Worm (Caenorhabditis elegans) whole organism, L4 larva: ENCODE results near the gene Y61A9LA.7.
A peak's percentile ranks its signal among the peaks of the same experiment; 100 is the strongest.

ENCODE experiments used
- aha-1 ChIP-seq: fragments of 150-350 bp; peaks from one replicate; lab custom pipeline; 2014; ENCODE audit warnings: missing biosample characterization, missing genetic modification characterization
- ceh-82 ChIP-seq: sonication (generic microtip); optimal IDR thresholded peaks from 2 replicates; lab custom pipeline; 2017; ENCODE audit warnings: missing biosample characterization, missing genetic modification characterization
- cey-2 ChIP-seq: sonication (generic microtip); optimal IDR thresholded peaks from 3 replicates; lab custom pipeline; 2017; ENCODE audit warnings: missing genetic modification characterization, mild to moderate bottlenecking, missing compliant biosample characterization, antibody characterized with exemption, borderline replicate concordance; ENCODE audit not compliant: insufficient read depth
- daf-12 ChIP-seq: fragments of 150-350 bp; optimal IDR thresholded peaks from 2 replicates; lab custom pipeline; 2014; ENCODE audit warnings: missing biosample characterization, missing genetic modification reagents, missing genetic modification characterization
- duxl-1 ChIP-seq: sonication (generic microtip); optimal IDR thresholded peaks from 2 replicates; lab custom pipeline; 2016; ENCODE audit warnings: mild to moderate bottlenecking, missing genetic modification characterization, moderate library complexity, missing compliant biosample characterization; ENCODE audit not compliant: poor library complexity
- egl-43 ChIP-seq: fragments of 200-800 bp; sonication (Bioruptor generic); IDR thresholded peaks from 2 replicates; pipeline ENCODE4 v1.3.6; 2022; ENCODE audit warnings: missing genetic modification reagents, missing genetic modification characterization, missing compliant biosample characterization
- lim-7 ChIP-seq: fragments of 200-800 bp; sonication (Bioruptor generic); IDR thresholded peaks from 2 replicates; pipeline ENCODE4 v1.3.6; 2022; ENCODE audit warnings: missing genetic modification characterization, missing compliant biosample characterization
- mes-2 ChIP-seq: sonication (generic microtip); optimal IDR thresholded peaks from 2 replicates; lab custom pipeline; 2016; ENCODE audit warnings: missing genotype, mild to moderate bottlenecking, missing genetic modification characterization, missing compliant biosample characterization; ENCODE audit not compliant: poor library complexity, severe bottlenecking
- mxl-3 ChIP-seq: fragments of 200-800 bp; sonication (Bioruptor generic); optimal IDR thresholded peaks from 2 replicates; lab custom pipeline; 2018; ENCODE audit warnings: mild to moderate bottlenecking, missing genetic modification characterization, missing compliant biosample characterization
- nhr-10 ChIP-seq: fragments of 150-350 bp; optimal IDR thresholded peaks from 2 replicates; lab custom pipeline; 2014; ENCODE audit warnings: missing biosample characterization, missing genetic modification characterization
- nhr-41 ChIP-seq: fragments of 200-800 bp; sonication (Bioruptor generic); IDR thresholded peaks from 2 replicates; pipeline ENCODE4 v1.3.6; 2022; ENCODE audit warnings: missing genetic modification reagents, missing genetic modification characterization, missing compliant biosample characterization
- php-3 ChIP-seq: fragments of 200-800 bp; sonication (Bioruptor generic); IDR thresholded peaks from 2 replicates; pipeline ENCODE4 v1.3.6; 2022; ENCODE audit warnings: missing genetic modification reagents, missing genetic modification characterization, missing compliant biosample characterization
- rbr-2 ChIP-seq: sonication (generic microtip); optimal IDR thresholded peaks from 2 replicates; lab custom pipeline; 2016; ENCODE audit warnings: missing genotype, missing genetic modification characterization, missing compliant biosample characterization
- skn-1 ChIP-seq: fragments of 150-350 bp; optimal IDR thresholded peaks from 2 replicates; lab custom pipeline; 2014; ENCODE audit warnings: missing biosample characterization, missing genetic modification characterization
- unc-62 ChIP-seq, 3 experiments: fragments of 150-350 bp in 1 of 3; sonication (generic microtip); optimal IDR thresholded peaks in 2 of 3; peaks in 1 of 3; 1 replicate in 1 of 3; 2 replicates in 2 of 3; lab custom pipeline; 2014 to 2017; ENCODE audit warnings: missing biosample characterization in 3 of 3, missing genetic modification characterization in 3 of 3, missing genetic modification reagents in 3 of 3, missing genotype in 1 of 3

Y61A9LA.7 gene

DNA sequence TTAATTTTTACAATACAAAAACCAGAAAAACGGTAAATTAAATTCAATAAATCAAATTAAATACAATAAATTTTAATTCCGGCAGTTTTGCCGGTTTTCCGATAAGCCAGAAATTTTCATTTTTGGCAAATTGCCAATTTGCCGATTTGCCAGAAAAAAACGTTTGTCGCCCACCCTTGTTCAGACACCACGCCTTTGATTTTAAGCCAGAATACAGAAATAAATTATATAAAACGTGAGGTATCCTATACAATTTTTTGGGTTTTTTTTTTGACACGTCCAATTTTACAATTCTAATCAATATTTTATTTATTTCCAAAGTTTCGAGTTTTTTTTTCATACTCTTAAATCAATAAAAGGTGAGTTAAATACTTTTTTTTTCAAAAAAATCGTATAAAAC, 46.9 kb downstream of the Y61A9LA.7 start, which contains the start of gene T28F12.1:
TSS of gene T28F12.1 (plus strand) at position 301 of the 400 bp plus-strand sequence.
- no peak for TF ChIP-seq mxl-3 (GFP tag; lab: Kevin White, UChicago)
- TF ChIP-seq daf-12 (tag; lab: Kevin White, UChicago) = no peak
- TF ChIP-seq unc-62 (GFP tag; optimal IDR thresholded peaks at IDR 0.05 in 1 of 2; lab: Kevin White, UChicago) = peak in 1 of 2 experiments; percentile 48
- no peak for TF ChIP-seq unc-62 (tag; optimal IDR thresholded peaks at IDR 0.05; lab: Kevin White, UChicago)
- TF ChIP-seq duxl-1 = no peak
- TF ChIP-seq skn-1 (tag; lab: Kevin White, UChicago) = no peak

DNA sequence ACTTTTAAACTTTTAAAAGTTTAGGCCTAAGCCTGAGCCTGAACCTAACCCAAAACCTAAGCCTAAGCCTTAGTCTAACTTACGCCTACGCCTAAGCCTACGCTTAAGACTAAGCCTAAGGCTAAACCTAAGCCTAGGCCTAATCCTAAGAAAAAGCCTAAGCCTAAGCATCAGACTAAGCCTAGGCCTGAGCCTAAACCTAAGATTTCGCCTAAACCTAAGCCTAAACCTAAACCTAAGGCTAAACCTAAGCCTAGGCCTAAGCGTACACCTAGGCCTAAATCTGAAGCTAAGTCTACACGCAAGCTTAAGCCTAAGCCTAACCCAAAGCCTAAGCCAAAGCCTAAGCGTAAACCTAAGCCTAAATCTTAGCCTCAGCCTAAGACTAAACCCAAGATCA, 49.2 kb downstream of the Y61A9LA.7 start:
- TF ChIP-seq unc-62 (GFP tag; optimal IDR thresholded peaks at IDR 0.05 in 1 of 2; lab: Kevin White, UChicago) = peak in 1 of 2 experiments; percentile 96
- TF ChIP-seq unc-62 (tag; optimal IDR thresholded peaks at IDR 0.05; lab: Kevin White, UChicago) = no peak
- 0 out of 2 replicates have a peak, but pooled peaks have one; percentile 29 for TF ChIP-seq lim-7
- no peak for TF ChIP-seq php-3
- TF ChIP-seq egl-43 (GFP tag; lab: Robert Waterston, UW) = 0 out of 2 replicates have a peak, but pooled peaks have one; percentile 24

DNA sequence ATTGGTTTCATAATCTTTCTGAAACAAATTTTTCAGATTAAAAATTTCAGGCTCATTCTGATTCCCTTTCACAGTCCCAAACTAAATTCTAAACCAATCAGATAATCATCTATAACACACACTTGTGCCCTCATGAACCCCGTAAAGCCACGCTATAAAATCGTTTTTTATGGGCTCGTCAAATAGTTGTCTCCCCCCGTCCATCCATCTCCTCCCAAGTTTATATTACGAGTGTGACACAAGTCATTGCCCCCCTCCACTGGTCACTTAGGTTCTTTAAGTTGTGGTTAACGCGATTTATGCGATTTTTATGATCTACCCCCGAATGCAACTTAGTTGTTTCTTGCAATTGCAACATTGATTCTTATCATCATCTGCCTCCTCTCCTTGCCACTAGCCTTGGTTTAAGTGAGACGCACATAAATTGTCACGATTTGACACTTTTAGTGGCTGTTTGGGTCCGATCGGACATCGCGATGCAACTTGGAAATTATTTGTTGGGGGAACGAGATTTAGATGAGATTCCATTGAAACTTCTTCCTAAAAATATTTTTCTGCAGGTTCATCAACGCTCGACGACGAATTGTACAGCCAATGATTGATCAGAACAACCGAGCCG, 50.2 kb downstream of the Y61A9LA.7 start:
- TF ChIP-seq unc-62 (GFP tag; optimal IDR thresholded peaks at IDR 0.05 in 1 of 2; lab: Kevin White, UChicago) = peak in 1 of 2 experiments; percentile 86
- TF ChIP-seq unc-62 (tag; optimal IDR thresholded peaks at IDR 0.05; lab: Kevin White, UChicago) = no peak
- TF ChIP-seq aha-1 (tag; lab: Kevin White, UChicago) = peak; percentile 21
- no peak for TF ChIP-seq nhr-41 (GFP tag; lab: Robert Waterston, UW)
- TF ChIP-seq ceh-82 (tag; lab: Kevin White, UChicago) = no peak
- TF ChIP-seq rbr-2 = no peak
- no peak for TF ChIP-seq nhr-10 (tag; lab: Kevin White, UChicago)
- TF ChIP-seq mes-2 (tag; lab: Kevin White, UChicago) = peak; percentile 10
- peak; percentile 64 for TF ChIP-seq php-3

DNA sequence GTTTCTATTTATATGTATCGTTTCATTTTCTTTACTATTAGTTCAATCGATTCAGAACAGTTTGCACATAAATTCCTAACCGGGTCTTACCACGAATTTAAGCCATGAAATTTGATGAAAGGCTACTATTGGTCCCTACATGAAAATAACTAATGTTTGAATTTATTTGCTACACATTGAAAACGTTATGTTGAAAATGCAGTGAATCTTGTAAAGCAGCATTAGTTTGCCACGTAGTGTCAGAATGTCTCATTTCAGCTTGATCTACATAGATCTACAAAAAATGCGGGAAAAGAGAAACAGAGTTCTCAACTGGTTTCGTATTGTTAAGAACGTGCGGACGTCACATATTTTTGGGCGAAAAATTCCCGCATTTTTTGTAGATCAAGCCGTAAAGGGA, 50.8 kb downstream of the Y61A9LA.7 start:
- TF ChIP-seq unc-62 (GFP tag; optimal IDR thresholded peaks at IDR 0.05 in 1 of 2; lab: Kevin White, UChicago) = peak in 1 of 2 experiments; percentile 97
- no peak for TF ChIP-seq unc-62 (tag; optimal IDR thresholded peaks at IDR 0.05; lab: Kevin White, UChicago)
- TF ChIP-seq cey-2 (tag; lab: Kevin White, UChicago) = no peak
